Worm (Caenorhabditis elegans) whole organism, mixed stage, embryonic: ENCODE measurements around the gene T02H6.3.

ENCODE experiments used
- elt-3 ChIP-seq: fragments of 150-350 bp; optimal IDR thresholded peaks from 2 replicates; lab custom pipeline; 2014; ENCODE audit warnings: missing biosample characterization, missing genetic modification characterization
- lsy-2 ChIP-seq: fragments of 150-350 bp; optimal IDR thresholded peaks from 2 replicates; lab custom pipeline; 2014; ENCODE audit warnings: missing biosample characterization, missing genetic modification characterization
- nhr-237 ChIP-seq: fragments of 150-350 bp; optimal IDR thresholded peaks from 2 replicates; lab custom pipeline; 2014; ENCODE audit warnings: missing biosample characterization, missing genetic modification characterization
- pha-4 ChIP-seq: fragments of 150-350 bp; optimal IDR thresholded peaks from 2 replicates; lab custom pipeline; 2018; ENCODE audit warnings: missing biosample characterization, missing genetic modification reagents, missing genetic modification characterization
- snpc-4 ChIP-seq: fragments of 150-350 bp; optimal IDR thresholded peaks from 2 replicates; lab custom pipeline; 2014; ENCODE audit warnings: missing biosample characterization, missing genetic modification characterization
- sptf-1 ChIP-seq: sonication (generic microtip); optimal IDR thresholded peaks from 2 replicates; lab custom pipeline; 2017; ENCODE audit warnings: mild to moderate bottlenecking, missing genetic modification characterization, moderate library complexity, missing compliant biosample characterization

- no peak for TF ChIP-seq elt-3 (tag; lab: Kevin White, UChicago)
- no peak for TF ChIP-seq nhr-237 (tag; lab: Kevin White, UChicago)
- TF ChIP-seq snpc-4 (tag; lab: Kevin White, UChicago): no peak
- TF ChIP-seq sptf-1 (tag; lab: Kevin White, UChicago): no peak
- TF ChIP-seq lsy-2 (tag; lab: Kevin White, UChicago): no peak
- no peak for TF ChIP-seq pha-4 (tag; lab: Kevin White, UChicago)
Observed at ce11 chrII:689749-690148, 1.9 kb upstream of the T02H6.3 start, which contains the start of gene T02H6.4.
